Fruit fly (Drosophila melanogaster): Measurements from ENCODE around the gene CG5412.
A peak's percentile ranks its signal among the peaks of the same experiment; 100 is the strongest.

CG5412 gene

DNA sequence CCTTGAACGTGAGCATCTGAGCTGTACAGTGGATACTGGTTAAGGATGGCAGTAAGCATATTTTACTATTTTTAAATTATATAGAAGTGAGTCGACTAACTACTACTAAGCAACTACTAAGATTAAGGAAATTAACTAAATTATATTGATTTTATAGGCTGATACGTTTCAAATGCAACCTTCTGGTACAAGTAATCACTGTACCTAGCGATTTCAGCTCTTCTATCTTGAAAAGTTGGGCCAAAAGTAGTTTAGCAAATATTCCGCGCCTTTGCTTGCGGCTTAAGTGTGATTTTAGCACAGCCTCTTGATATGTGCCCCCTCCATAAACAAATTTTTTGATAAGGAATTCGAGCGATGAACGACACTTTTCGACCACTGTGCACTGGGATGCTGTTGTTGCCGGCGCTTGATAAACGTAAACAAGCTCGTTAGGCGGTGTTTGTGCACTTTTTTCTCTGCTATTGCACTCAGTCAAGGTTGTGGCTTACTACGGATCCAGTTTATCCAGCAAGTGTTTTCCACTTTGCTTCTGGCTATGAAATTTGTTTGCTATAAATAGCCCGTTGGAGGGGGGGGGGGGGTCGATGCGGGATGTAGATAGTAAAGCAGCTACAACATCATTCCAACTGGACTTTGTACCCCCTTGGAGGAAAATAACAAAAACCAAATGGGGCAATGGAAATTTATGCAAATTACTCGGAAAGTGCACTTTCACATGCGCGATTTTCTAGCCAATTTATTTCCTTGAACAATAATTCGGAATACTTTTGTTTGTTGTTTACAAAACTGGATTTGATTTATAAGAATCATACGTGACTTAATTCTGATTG lies 20.4 kb upstream of the CG5412 start (continued):
- TF ChIP-seq sisA (GFP tag; IDR thresholded peaks at IDR 0.05) (peak; percentile 74), dan (GFP tag; IDR thresholded peaks at IDR 0.05) (no peak), ssp (GFP tag; IDR thresholded peaks at IDR 0.05) (peak; percentile 33; the same call in 1 of the 2 replicates), Dref (GFP tag; IDR thresholded peaks at IDR 0.05) (no peak), dpn (GFP tag; optimal IDR thresholded peaks at IDR 0.05) (peak; percentile 51 to 73), lilli (GFP tag; optimal IDR thresholded peaks at IDR 0.05) (peak; percentile 68), NC2α (GFP tag; optimal IDR thresholded peaks at IDR 0.05) (no peak), CG13123 (GFP tag; optimal IDR thresholded peaks at IDR 0.05) (no peak), sc (optimal IDR thresholded peaks at IDR 0.05) (no peak), sc (GFP tag; optimal IDR thresholded peaks at IDR 0.05) (no peak), CG2120 (GFP tag; optimal IDR thresholded peaks at IDR 0.05) (peak; percentile 85), insv (GFP tag; optimal IDR thresholded peaks at IDR 0.05) (peak; percentile 48 to 94), jing (GFP tag; optimal IDR thresholded peaks at IDR 0.05) (peak; percentile 4), CG34422 (GFP tag; IDR thresholded peaks at IDR 0.05) (peak; percentile 78), CG8478 (optimal IDR thresholded peaks at IDR 0.05) (no peak), hkb (optimal IDR thresholded peaks at IDR 0.05) (no peak), hkb (GFP tag; IDR thresholded peaks at IDR 0.05) (peak; percentile 75), CG4707 (GFP tag; optimal IDR thresholded peaks at IDR 0.05) (no peak), CG14014 (GFP tag; IDR thresholded peaks at IDR 0.05) (peak; percentile 90), Trl (optimal IDR thresholded peaks at IDR 0.05) (no peak), Trl (GFP tag; optimal IDR thresholded peaks at IDR 0.05) (no peak), pan (optimal IDR thresholded peaks at IDR 0.05) (no peak), pan (GFP tag; optimal IDR thresholded peaks at IDR 0.05 in 1 of 2, IDR thresholded peaks at IDR 0.05 in 1 of 2) (peak in 1 of 2 experiments; percentile 80), NFAT (GFP tag; IDR thresholded peaks at IDR 0.05) (peak; percentile 73), Drgx (GFP tag; IDR thresholded peaks at IDR 0.05) (peak; percentile 74), bigmax (GFP tag; optimal IDR thresholded peaks at IDR 0.05) (no peak), CG3065 (GFP tag; optimal IDR thresholded peaks at IDR 0.05) (no peak), Rfx (GFP tag; IDR thresholded peaks at IDR 0.05) (peak; percentile 93), CG4424 (GFP tag; optimal IDR thresholded peaks at IDR 0.05) (peak; percentile 49), CG7556 (GFP tag; optimal IDR thresholded peaks at IDR 0.05) (peak; percentile 73), CG7963 (GFP tag; IDR thresholded peaks at IDR 0.05; ENCODE audit: partially characterized antibody) (no peak), CG8359 (GFP tag; optimal IDR thresholded peaks at IDR 0.05; ENCODE audit: borderline replicate concordance) (no peak), CG13775 (GFP tag; optimal IDR thresholded peaks at IDR 0.05) (peak; percentile 53), CG12299 (tag; optimal IDR thresholded peaks at IDR 0.05) (peak; percentile 21), en (GFP tag; optimal IDR thresholded peaks at IDR 0.05) (no peak), CG18476 (GFP tag; optimal IDR thresholded peaks at IDR 0.05) (peak; percentile 71), CG14965 (GFP tag; optimal IDR thresholded peaks at IDR 0.05; ENCODE audit: borderline replicate concordance) (no peak), nom (GFP tag; optimal IDR thresholded peaks at IDR 0.05) (peak; percentile 98), CG2875 (GFP tag; optimal IDR thresholded peaks at IDR 0.05) (no peak), CG7357 (GFP tag; IDR thresholded peaks at IDR 0.05) (peak; percentile 76), fd96Cb (tag; optimal IDR thresholded peaks at IDR 0.05) (peak; percentile 11), tio (GFP tag; optimal IDR thresholded peaks at IDR 0.05) (peak; percentile 61), exex (tag; optimal IDR thresholded peaks at IDR 0.05) (no peak), rib (GFP tag; IDR thresholded peaks at IDR 0.05) (peak; percentile 73), fd3F (GFP tag; optimal IDR thresholded peaks at IDR 0.05) (peak; percentile 56), MESR4 (GFP tag; optimal IDR thresholded peaks at IDR 0.05) (no peak), Spps (tag; optimal IDR thresholded peaks at IDR 0.05) (no peak), trh (GFP tag; optimal IDR thresholded peaks at IDR 0.05) (no peak), hbn (GFP tag; IDR thresholded peaks at IDR 0.05; ENCODE audit: partially characterized antibody) (no peak), zf30C (GFP tag; optimal IDR thresholded peaks at IDR 0.05) (no peak), Sin3A (optimal IDR thresholded peaks at IDR 0.05) (no peak)

All from whole organism, embryonic.